Worm (Caenorhabditis elegans) whole organism, L3 larva: ENCODE measurements around the gene str-263.
"Not testable (repeated sequence)": the region's sequence is repeated elsewhere in the genome, so short reads cannot be mapped to it uniquely, and the experiment has no call there.

Experiments used
- aly-2 ChIP-seq: fragments of 150-350 bp; optimal IDR thresholded peaks from 2 replicates; lab custom pipeline; 2014; ENCODE audit warnings: missing biosample characterization, missing genetic modification characterization
- egl-27 ChIP-seq: sonication (generic microtip); optimal IDR thresholded peaks from 4 replicates; lab custom pipeline; 2017; ENCODE audit warnings: missing biosample characterization, missing genetic modification reagents, missing genetic modification characterization
- eor-1 ChIP-seq, 2 experiments: fragments of 150-350 bp; optimal IDR thresholded peaks; 2 replicates each; lab custom pipeline; 2014 to 2018; ENCODE audit warnings: missing biosample characterization in 2 of 2, missing genetic modification characterization in 2 of 2
- fos-1 ChIP-seq: fragments of 150-350 bp; optimal IDR thresholded peaks from 2 replicates; lab custom pipeline; 2014; ENCODE audit warnings: missing biosample characterization, missing genetic modification characterization
- nhr-25 ChIP-seq: sonication (generic microtip); optimal IDR thresholded peaks from 2 replicates; lab custom pipeline; 2017; ENCODE audit warnings: missing biosample characterization, missing genetic modification characterization
- nhr-28 ChIP-seq: fragments of 150-350 bp; optimal IDR thresholded peaks from 2 replicates; lab custom pipeline; 2014; ENCODE audit warnings: missing biosample characterization, missing genetic modification characterization
- nhr-76 ChIP-seq: fragments of 150-350 bp; sonication (generic microtip); optimal IDR thresholded peaks from 5 replicates; lab custom pipeline; 2014; ENCODE audit warnings: missing biosample characterization, missing genetic modification characterization
- nhr-77 ChIP-seq: fragments of 150-350 bp; optimal IDR thresholded peaks from 2 replicates; lab custom pipeline; 2014; ENCODE audit warnings: missing biosample characterization, missing genetic modification characterization
- pqm-1 ChIP-seq: fragments of 150-350 bp; optimal IDR thresholded peaks from 2 replicates; lab custom pipeline; 2017; ENCODE audit warnings: missing biosample characterization, missing genetic modification characterization, inconsistent platforms
- zag-1 ChIP-seq: fragments of 150-350 bp; optimal IDR thresholded peaks from 2 replicates; lab custom pipeline; 2014; ENCODE audit warnings: missing biosample characterization, missing genetic modification characterization
- ztf-11 ChIP-seq: fragments of 150-350 bp; optimal IDR thresholded peaks from 2 replicates; lab custom pipeline; 2014; ENCODE audit warnings: missing biosample characterization, missing genetic modification characterization
- ztf-4 ChIP-seq: fragments of 150-350 bp; optimal IDR thresholded peaks from 2 replicates; lab custom pipeline; 2014; ENCODE audit warnings: missing biosample characterization, missing genetic modification characterization

ce11 chrV:15647536-15648085 lies 34.6 kb downstream of the str-263 start, which contains the start of the genes C55A1.7 and C55A1.6:
- not testable (repeated sequence) for TF ChIP-seq nhr-28 (tag; lab: Kevin White, UChicago); eor-1 (tag; optimal IDR thresholded peaks at IDR 0.05; lab: Kevin White, UChicago); nhr-25 (tag; lab: Kevin White, UChicago); aly-2 (tag; lab: Kevin White, UChicago); ztf-4 (tag; lab: Kevin White, UChicago); egl-27; pqm-1 (tag; lab: Kevin White, UChicago); ztf-11 (tag; lab: Kevin White, UChicago); nhr-77 (tag; lab: Kevin White, UChicago); fos-1 (tag; lab: Kevin White, UChicago); zag-1 (tag; lab: Kevin White, UChicago); nhr-76
